Worm (Caenorhabditis elegans): Measurements from ENCODE around the gene cfim-2.

The cfim-2 gene

DNA sequence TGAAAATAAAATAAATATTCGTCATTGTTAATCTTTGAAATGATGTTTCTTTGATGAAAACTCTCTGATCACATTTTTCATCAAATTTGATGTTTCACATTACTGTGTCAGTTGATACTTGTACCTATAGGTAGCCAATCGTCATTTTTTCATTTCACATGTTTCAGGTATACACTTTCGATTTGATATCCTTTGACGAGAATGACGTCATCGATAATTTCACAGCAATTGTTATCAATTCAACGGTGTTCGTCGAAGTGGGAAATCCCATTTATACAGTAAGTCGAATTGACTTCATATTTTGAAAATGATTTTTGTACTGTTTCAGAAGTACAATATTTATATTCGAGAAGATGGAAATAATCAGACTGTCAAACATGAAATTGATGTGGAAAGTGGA is 11.9 kb upstream of the cfim-2 start:
- peak; percentile 67 for TF ChIP-seq sma-3 (GFP tag; optimal IDR thresholded peaks at IDR 0.05)
- no peak for TF ChIP-seq nhr-23 (tag; optimal IDR thresholded peaks at IDR 0.05)

ce11 chrIV:8916010-8916409 is 10.1 kb upstream of the cfim-2 start, which contains the start of gene C27B7.9:
C27B7.9 (minus strand) TSS chrIV:8916110.
- TF ChIP-seq nhr-237 (tag; optimal IDR thresholded peaks at IDR 0.05) (no peak), R02D3.7 (tag; optimal IDR thresholded peaks at IDR 0.05) (no peak), lin-11 (tag; optimal IDR thresholded peaks at IDR 0.05) (no peak), nhr-25 (tag; optimal IDR thresholded peaks at IDR 0.05) (no peak), elt-3 (tag; optimal IDR thresholded peaks at IDR 0.05) (no peak), elt-1 (tag; optimal IDR thresholded peaks at IDR 0.05) (no peak), gmeb-1 (tag; optimal IDR thresholded peaks at IDR 0.05) (no peak), unc-55 (GFP tag; optimal IDR thresholded peaks at IDR 0.05) (no peak), aly-2 (tag; optimal IDR thresholded peaks at IDR 0.05) (no peak), blmp-1 (tag; optimal IDR thresholded peaks at IDR 0.05; ENCODE audit: insufficient read depth) (no peak), crh-2 (tag; optimal IDR thresholded peaks at IDR 0.05) (no peak), unc-39 (tag; optimal IDR thresholded peaks at IDR 0.05) (no peak), nhr-10 (tag; optimal IDR thresholded peaks at IDR 0.05) (no peak)

ce11 chrIV:8918790-8919189 is 7.3 kb upstream of the cfim-2 start, which contains the start of gene rap-1:
rap-1 (minus strand) TSS chrIV:8918890.
- TF ChIP-seq sem-4 (tag; optimal IDR thresholded peaks at IDR 0.05) = no peak
- no peak for TF ChIP-seq peb-1 (tag; optimal IDR thresholded peaks at IDR 0.05)
- TF ChIP-seq nhr-12 (tag; optimal IDR thresholded peaks at IDR 0.05) = no peak
- TF ChIP-seq ztf-4 (tag; optimal IDR thresholded peaks at IDR 0.05) = no peak
- TF ChIP-seq unc-39 (tag; optimal IDR thresholded peaks at IDR 0.05) = no peak
- TF ChIP-seq nhr-77 (tag; optimal IDR thresholded peaks at IDR 0.05) = no peak
- no peak for TF ChIP-seq ZK546.5 (tag; optimal IDR thresholded peaks at IDR 0.05)
- TF ChIP-seq skn-1 (tag; optimal IDR thresholded peaks at IDR 0.05) = no peak
- TF ChIP-seq mbf-1 (tag; optimal IDR thresholded peaks at IDR 0.05) = no peak
- no peak for TF ChIP-seq zag-1 (tag; optimal IDR thresholded peaks at IDR 0.05)
- no peak for TF ChIP-seq snpc-4 (tag; optimal IDR thresholded peaks at IDR 0.05)
- TF ChIP-seq alr-1 (tag; optimal IDR thresholded peaks at IDR 0.05) = no peak
- TF ChIP-seq lin-39 (tag; optimal IDR thresholded peaks at IDR 0.05) = no peak

- TF ChIP-seq zag-1 (tag; optimal IDR thresholded peaks at IDR 0.05) (no peak), blmp-1 (tag; optimal IDR thresholded peaks at IDR 0.05; ENCODE audit: insufficient read depth) (no peak), sma-9 (GFP tag; optimal IDR thresholded peaks at IDR 0.05) (peak; percentile 28), sma-9 (tag; optimal IDR thresholded peaks at IDR 0.05) (no peak), lin-39 (tag; optimal IDR thresholded peaks at IDR 0.05) (no peak), nhr-23 (tag; optimal IDR thresholded peaks at IDR 0.05) (no peak), dmd-4 (tag; optimal IDR thresholded peaks at IDR 0.05) (no peak), nhr-77 (tag; optimal IDR thresholded peaks at IDR 0.05) (no peak), ztf-4 (tag; optimal IDR thresholded peaks at IDR 0.05) (no peak), elt-3 (tag; optimal IDR thresholded peaks at IDR 0.05) (no peak), alr-1 (tag; optimal IDR thresholded peaks at IDR 0.05) (no peak), nhr-25 (tag; optimal IDR thresholded peaks at IDR 0.05) (no peak), nhr-21 (tag; optimal IDR thresholded peaks at IDR 0.05) (peak; percentile 13), peb-1 (tag; optimal IDR thresholded peaks at IDR 0.05) (no peak), nhr-6 (tag; optimal IDR thresholded peaks at IDR 0.05) (no peak), ceh-82 (tag; optimal IDR thresholded peaks at IDR 0.05) (no peak), fos-1 (tag; optimal IDR thresholded peaks at IDR 0.05) (peak; percentile 12), ama-1 (optimal IDR thresholded peaks at IDR 0.05) (no peak), egl-27 (tag; optimal IDR thresholded peaks at IDR 0.05) (no peak), lsy-2 (tag; optimal IDR thresholded peaks at IDR 0.05) (peak in 1 of 2 experiments; percentile 49), crh-2 (tag; optimal IDR thresholded peaks at IDR 0.05) (peak; percentile 4), sem-4 (tag; optimal IDR thresholded peaks at IDR 0.05) (no peak), F13H6.1 (tag; optimal IDR thresholded peaks at IDR 0.05) (peak; percentile 38), C34F6.9 (tag; optimal IDR thresholded peaks at IDR 0.05) (peak; percentile 28), lin-13 (GFP tag; optimal IDR thresholded peaks at IDR 0.05) (peak; percentile 29), mdl-1 (tag; optimal IDR thresholded peaks at IDR 0.05) (no peak), unc-55 (GFP tag; optimal IDR thresholded peaks at IDR 0.05) (peak; percentile 6), gmeb-1 (tag; optimal IDR thresholded peaks at IDR 0.05) (no peak)
Measured at ce11 chrIV:8920284-8920806, 5.8 kb upstream of the cfim-2 start.

Measured in whole organism, L2 larva.